Worm (Caenorhabditis elegans) whole organism, L3 larva: ENCODE results near the gene M03B6.3.

Experiments
- elt-2 ChIP-seq: sonication (generic microtip); optimal IDR thresholded peaks from 2 replicates; lab custom pipeline; 2016; ENCODE audit warnings: missing genetic modification reagents, mild to moderate bottlenecking, missing genetic modification characterization, missing compliant biosample characterization
- fos-1 ChIP-seq: fragments of 150-350 bp; optimal IDR thresholded peaks from 2 replicates; lab custom pipeline; 2014; ENCODE audit warnings: missing biosample characterization, missing genetic modification characterization
- nhr-237 ChIP-seq: fragments of 150-350 bp; optimal IDR thresholded peaks from 2 replicates; lab custom pipeline; 2014; ENCODE audit warnings: missing biosample characterization, missing genetic modification characterization
- nhr-76 ChIP-seq: fragments of 150-350 bp; sonication (generic microtip); optimal IDR thresholded peaks from 5 replicates; lab custom pipeline; 2014; ENCODE audit warnings: missing biosample characterization, missing genetic modification characterization
- nhr-77 ChIP-seq: fragments of 150-350 bp; optimal IDR thresholded peaks from 2 replicates; lab custom pipeline; 2014; ENCODE audit warnings: missing biosample characterization, missing genetic modification characterization
- pha-4 ChIP-seq: fragments of 150-350 bp; optimal IDR thresholded peaks from 2 replicates; lab custom pipeline; 2014; ENCODE audit warnings: missing biosample characterization, missing genetic modification reagents, missing genetic modification characterization

DNA sequence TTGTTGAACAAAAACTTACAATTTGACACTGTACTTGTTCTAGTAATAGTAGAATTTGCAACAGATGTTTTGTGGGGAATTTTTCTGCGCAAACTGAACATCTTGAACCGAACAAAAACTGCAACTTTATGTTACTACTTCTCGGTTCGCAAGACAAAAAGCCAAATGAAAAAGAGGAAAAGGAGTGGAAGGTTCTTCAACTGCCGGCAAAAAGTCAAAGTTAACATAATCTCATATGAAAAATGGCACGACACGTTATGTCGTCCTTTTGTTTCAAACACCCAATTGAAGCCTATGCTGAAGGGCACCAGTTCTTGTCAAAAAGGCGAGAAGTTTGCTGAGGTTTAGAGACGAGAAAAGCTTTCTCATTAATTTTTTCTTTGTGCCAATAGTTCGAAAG is 40.6 kb downstream of the M03B6.3 start, which contains the start of gene twk-23:
- TF ChIP-seq fos-1 (no peak), nhr-76 (tag; lab: Kevin White, UChicago) (no peak), nhr-237 (tag; lab: Kevin White, UChicago) (no peak), nhr-77 (no peak), pha-4 (tag; lab: Kevin White, UChicago) (no peak), elt-2 (tag; lab: Kevin White, UChicago) (no peak)
